Fruit fly (Drosophila melanogaster) whole organism, embryonic: ENCODE results near the gene Gr64f.

ENCODE experiments used
- Ada2b ChIP-seq: fragments of 200-800 bp; sonication (Bioruptor generic); IDR thresholded peaks from 2 replicates; pipeline ENCODE4 v1.3.6; 2022; ENCODE audit warnings: missing biosample characterization, missing genetic modification characterization
- BEAF-32 ChIP-seq: fragments of 200-800 bp; sonication (Bioruptor generic); optimal IDR thresholded peaks from 3 replicates; lab custom pipeline; 2017; ENCODE audit warnings: missing biosample characterization, missing genetic modification characterization, mild to moderate bottlenecking, moderate library complexity, missing genetic modification reagents
- C15 ChIP-seq: fragments of 200-800 bp; sonication (Bioruptor generic); IDR thresholded peaks from 3 replicates; pipeline ENCODE4 v1.3.6; 2022; ENCODE audit warnings: missing biosample characterization, missing genetic modification characterization
- CG12071 ChIP-seq: fragments of 200-800 bp; sonication (Bioruptor generic); optimal IDR thresholded peaks from 3 replicates; lab custom pipeline; 2018; ENCODE audit warnings: missing biosample characterization, mild to moderate bottlenecking, missing genetic modification characterization
- CG1233 ChIP-seq: fragments of 200-800 bp; sonication (Bioruptor generic); optimal IDR thresholded peaks from 4 replicates; lab custom pipeline; 2018; ENCODE audit warnings: missing biosample characterization, mild to moderate bottlenecking, missing genetic modification characterization
- CG12659 ChIP-seq: fragments of 200-800 bp; sonication (Bioruptor generic); optimal IDR thresholded peaks from 3 replicates; lab custom pipeline; 2017; ENCODE audit warnings: mild to moderate bottlenecking, missing biosample characterization, missing genetic modification reagents, missing genetic modification characterization
- CG14667 ChIP-seq: fragments of 200-800 bp; sonication (Bioruptor generic); IDR thresholded peaks from 2 replicates; pipeline ENCODE4 v1.3.6; 2022; ENCODE audit warnings: missing biosample characterization, missing genetic modification characterization
- CG16863 ChIP-seq: fragments of 200-800 bp; sonication (Bioruptor generic); optimal IDR thresholded peaks from 3 replicates; lab custom pipeline; 2016; ENCODE audit warnings: missing biosample characterization, missing genetic modification characterization
- CG18262 ChIP-seq: fragments of 200-800 bp; optimal IDR thresholded peaks from 3 replicates; lab custom pipeline; 2019; ENCODE audit warnings: missing biosample characterization, mild to moderate bottlenecking, missing genetic modification characterization, moderate library complexity
- CG2875 ChIP-seq: fragments of 200-800 bp; sonication (Bioruptor generic); optimal IDR thresholded peaks from 2 replicates; lab custom pipeline; 2017; ENCODE audit warnings: missing biosample characterization, mild to moderate bottlenecking, missing genetic modification characterization, missing genetic modification reagents
- CG32767 ChIP-seq: fragments of 200-800 bp; sonication (Bioruptor generic); IDR thresholded peaks from 2 replicates; pipeline ENCODE4 v1.3.6; 2022; ENCODE audit warnings: missing biosample characterization, missing genetic modification characterization
- CG3407 ChIP-seq: fragments of 200-800 bp; sonication (Bioruptor generic); optimal IDR thresholded peaks from 2 replicates; lab custom pipeline; 2018; ENCODE audit warnings: missing biosample characterization, mild to moderate bottlenecking, missing genetic modification characterization
- CG4707 ChIP-seq: fragments of 200-800 bp; sonication (Bioruptor generic); optimal IDR thresholded peaks from 2 replicates; lab custom pipeline; 2018; ENCODE audit warnings: missing biosample characterization, mild to moderate bottlenecking, missing genetic modification characterization, moderate library complexity
- CG4730 ChIP-seq: fragments of 200-800 bp; sonication (Bioruptor generic); IDR thresholded peaks from 2 replicates; pipeline ENCODE4 v1.3.6; 2022; ENCODE audit warnings: missing biosample characterization, missing genetic modification characterization
- CG5953 ChIP-seq: fragments of 200-800 bp; sonication (Bioruptor generic); IDR thresholded peaks from 2 replicates; pipeline ENCODE4 v1.3.6; 2022; ENCODE audit warnings: missing biosample characterization, missing genetic modification characterization
- CG6689 ChIP-seq: fragments of 200-800 bp; sonication (Bioruptor generic); IDR thresholded peaks from 2 replicates; pipeline ENCODE4 v1.3.6; 2022; ENCODE audit warnings: missing biosample characterization, missing genetic modification characterization
- CG6813 ChIP-seq: fragments of 200-800 bp; sonication (Bioruptor generic); optimal IDR thresholded peaks from 2 replicates; lab custom pipeline; 2017; ENCODE audit warnings: missing biosample characterization, missing genetic modification characterization, mild to moderate bottlenecking, moderate library complexity, missing genetic modification reagents
- CG7839 ChIP-seq: fragments of 200-800 bp; sonication (Bioruptor generic); optimal IDR thresholded peaks from 3 replicates; lab custom pipeline; 2018; ENCODE audit warnings: missing biosample characterization, mild to moderate bottlenecking, missing genetic modification characterization, moderate library complexity
- CG8478 ChIP-seq: fragments of >200 bp; optimal IDR thresholded peaks from 2 replicates; lab custom pipeline; 2018
- CrebB ChIP-seq: fragments of 200-800 bp; sonication (Bioruptor generic); optimal IDR thresholded peaks from 3 replicates; lab custom pipeline; 2018; ENCODE audit warnings: missing biosample characterization, mild to moderate bottlenecking, missing genetic modification characterization
- E2f1 ChIP-seq: fragments of 200-800 bp; sonication (Bioruptor generic); IDR thresholded peaks from 2 replicates; pipeline ENCODE4 v1.3.6; 2022; ENCODE audit warnings: missing biosample characterization, missing genetic modification characterization
- Gug ChIP-seq: fragments of 200-800 bp; sonication (Bioruptor generic); IDR thresholded peaks from 4 replicates; pipeline ENCODE4 v1.3.6; 2022; ENCODE audit warnings: missing biosample characterization, missing genetic modification characterization
- Hand ChIP-seq: fragments of 200-800 bp; sonication (Bioruptor generic); optimal IDR thresholded peaks from 2 replicates; lab custom pipeline; 2017; ENCODE audit warnings: mild to moderate bottlenecking, missing biosample characterization, missing genetic modification reagents, missing genetic modification characterization
- Hr51 ChIP-seq, 2 experiments: fragments of 200-800 bp; sonication (Bioruptor generic); optimal IDR thresholded peaks; 2 replicates in 1 of 2; 3 replicates in 1 of 2; lab custom pipeline; 2016 to 2018; ENCODE audit warnings: missing biosample characterization in 2 of 2, missing genetic modification characterization in 2 of 2, mild to moderate bottlenecking in 1 of 2, moderate library complexity in 1 of 2
- Meics ChIP-seq: fragments of 200-800 bp; sonication (Bioruptor generic); optimal IDR thresholded peaks from 2 replicates; lab custom pipeline; 2017; ENCODE audit warnings: missing biosample characterization, mild to moderate bottlenecking, missing genetic modification characterization
- Oaz ChIP-seq: fragments of 200-800 bp; sonication (Bioruptor generic); IDR thresholded peaks from 2 replicates; pipeline ENCODE4 v1.3.6; 2022; ENCODE audit warnings: missing biosample characterization, missing genetic modification characterization
- Poxn ChIP-seq: fragments of 200-800 bp; sonication (Bioruptor generic); IDR thresholded peaks from 2 replicates; pipeline ENCODE4 v1.3.6; 2022; ENCODE audit warnings: missing biosample characterization, missing genetic modification characterization
- Scr ChIP-seq: fragments of 200-800 bp; sonication (Bioruptor generic); IDR thresholded peaks from 2 replicates; pipeline ENCODE4 v1.3.6; 2022; ENCODE audit warnings: missing biosample characterization, missing genetic modification characterization; ENCODE audit not compliant: partially characterized antibody
- TFAM ChIP-seq: fragments of 200-800 bp; sonication (Bioruptor generic); optimal IDR thresholded peaks from 2 replicates; lab custom pipeline; 2017; ENCODE audit warnings: missing biosample characterization, missing genetic modification characterization, inconsistent platforms
- al ChIP-seq: fragments of 200-800 bp; sonication (Bioruptor generic); IDR thresholded peaks from 2 replicates; pipeline ENCODE4 v1.3.6; 2022; ENCODE audit warnings: missing biosample characterization, missing genetic modification characterization
- ash1 ChIP-seq: fragments of 200-800 bp; sonication (Bioruptor generic); optimal IDR thresholded peaks from 2 replicates; lab custom pipeline; 2018; ENCODE audit warnings: missing biosample characterization, mild to moderate bottlenecking, missing genetic modification characterization
- bbx ChIP-seq: fragments of 200-800 bp; sonication (Bioruptor generic); IDR thresholded peaks from 2 replicates; pipeline ENCODE4 v1.3.6; 2022; ENCODE audit warnings: missing biosample characterization, missing genetic modification characterization; ENCODE audit not compliant: partially characterized antibody
- dmrt99B ChIP-seq: fragments of 200-800 bp; sonication (Bioruptor generic); optimal IDR thresholded peaks from 2 replicates; lab custom pipeline; 2018; ENCODE audit warnings: missing biosample characterization, mild to moderate bottlenecking, missing genetic modification characterization, moderate library complexity
- fd102C ChIP-seq: fragments of 200-800 bp; sonication (Bioruptor generic); optimal IDR thresholded peaks from 2 replicates; lab custom pipeline; 2018; ENCODE audit warnings: missing biosample characterization, mild to moderate bottlenecking, missing genetic modification characterization, moderate library complexity
- fd96Cb ChIP-seq: fragments of 200-800 bp; sonication (Bioruptor generic); optimal IDR thresholded peaks from 2 replicates; lab custom pipeline; 2018; ENCODE audit warnings: missing biosample characterization, mild to moderate bottlenecking, missing genetic modification characterization, moderate library complexity
- gem ChIP-seq: fragments of 200-800 bp; sonication (Bioruptor generic); optimal IDR thresholded peaks from 2 replicates; lab custom pipeline; 2019; ENCODE audit warnings: missing biosample characterization, mild to moderate bottlenecking, missing genetic modification characterization, moderate library complexity
- grn ChIP-seq: fragments of 200-800 bp; sonication (Bioruptor generic); optimal IDR thresholded peaks from 3 replicates; lab custom pipeline; 2017; ENCODE audit warnings: missing biosample characterization, missing genetic modification characterization
- jigr1 ChIP-seq: fragments of 200-800 bp; sonication (Bioruptor generic); IDR thresholded peaks from 3 replicates; pipeline ENCODE4 v1.3.6; 2022; ENCODE audit warnings: missing biosample characterization, missing genetic modification characterization
- jumu ChIP-seq: fragments of 200-800 bp; sonication (Bioruptor generic); optimal IDR thresholded peaks from 3 replicates; lab custom pipeline; 2016; ENCODE audit warnings: missing biosample characterization, missing genetic modification characterization
- lab ChIP-seq: fragments of 200-800 bp; sonication (Bioruptor generic); optimal IDR thresholded peaks from 3 replicates; lab custom pipeline; 2017; ENCODE audit warnings: missing biosample characterization, missing genetic modification characterization, mild to moderate bottlenecking, moderate library complexity, missing genetic modification reagents
- lbe ChIP-seq: fragments of 200-800 bp; sonication (Bioruptor generic); optimal IDR thresholded peaks from 2 replicates; lab custom pipeline; 2016; ENCODE audit warnings: missing biosample characterization, mild to moderate bottlenecking, missing genetic modification characterization
- nerfin-1 ChIP-seq: fragments of 200-800 bp; sonication (Bioruptor generic); optimal IDR thresholded peaks from 3 replicates; lab custom pipeline; 2019; ENCODE audit warnings: missing biosample characterization, mild to moderate bottlenecking, missing genetic modification characterization, moderate library complexity
- nerfin-2 ChIP-seq: fragments of 200-800 bp; sonication (Bioruptor generic); IDR thresholded peaks from 2 replicates; pipeline ENCODE4 v1.3.6; 2022; ENCODE audit warnings: missing biosample characterization, missing genetic modification characterization; ENCODE audit not compliant: partially characterized antibody
- pita ChIP-seq: fragments of 200-800 bp; sonication (Bioruptor generic); optimal IDR thresholded peaks from 2 replicates; lab custom pipeline; 2017; ENCODE audit warnings: missing biosample characterization, mild to moderate bottlenecking, missing genetic modification characterization
- pzg ChIP-seq: fragments of 200-800 bp; sonication (Bioruptor generic); optimal IDR thresholded peaks from 3 replicates; lab custom pipeline; 2018; ENCODE audit warnings: missing biosample characterization, mild to moderate bottlenecking, missing genetic modification characterization, moderate library complexity
- slp2 ChIP-seq: fragments of 200-800 bp; sonication (Bioruptor generic); optimal IDR thresholded peaks from 2 replicates; lab custom pipeline; 2016; ENCODE audit warnings: missing biosample characterization, missing genetic modification characterization
- tgo ChIP-seq: fragments of 200-800 bp; sonication (Bioruptor generic); IDR thresholded peaks from 3 replicates; pipeline ENCODE4 v1.3.6; 2022; ENCODE audit warnings: missing biosample characterization, missing genetic modification characterization
- zen ChIP-seq: fragments of 200-800 bp; sonication (Bioruptor generic); optimal IDR thresholded peaks from 3 replicates; lab custom pipeline; 2018; ENCODE audit warnings: missing biosample characterization, mild to moderate bottlenecking, missing genetic modification characterization, moderate library complexity
- zen2 ChIP-seq: fragments of 200-800 bp; sonication (Bioruptor generic); IDR thresholded peaks from 3 replicates; pipeline ENCODE4 v1.3.6; 2022; ENCODE audit warnings: missing biosample characterization, missing genetic modification characterization; ENCODE audit not compliant: partially characterized antibody
- zf30C ChIP-seq: fragments of 200-800 bp; sonication (Bioruptor generic); optimal IDR thresholded peaks from 3 replicates; lab custom pipeline; 2018; ENCODE audit warnings: missing biosample characterization, mild to moderate bottlenecking, missing genetic modification characterization
- zfh1 ChIP-seq: fragments of 200-800 bp; sonication (Bioruptor generic); IDR thresholded peaks from 3 replicates; pipeline ENCODE4 v1.3.6; 2022; ENCODE audit warnings: missing biosample characterization, missing genetic modification characterization

Gr64f gene

DNA sequence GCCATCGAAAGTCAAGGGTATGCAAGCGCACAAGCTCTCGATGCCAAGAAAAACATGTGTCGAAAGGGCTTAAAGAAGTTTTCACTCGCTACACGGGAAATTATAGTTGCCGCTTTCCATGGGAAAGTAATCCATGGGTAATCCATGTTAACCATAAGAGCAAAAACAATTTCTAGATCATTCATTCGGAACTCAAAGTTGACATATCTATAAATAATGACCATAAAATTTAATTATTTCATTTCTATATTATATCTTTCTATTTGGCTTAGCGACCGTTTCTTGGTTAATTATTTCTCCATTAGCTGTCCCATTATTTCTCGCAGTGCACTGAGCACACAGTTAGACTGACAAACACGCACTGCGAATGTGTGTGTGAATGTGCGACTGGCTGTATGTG, 34.9 kb upstream of the Gr64f start (continued):
- TF ChIP-seq nerfin-2: no peak
- TF ChIP-seq BEAF-32: no peak
- TF ChIP-seq Meics (GFP tag; lab: Kevin White, UChicago): peak; percentile 57
- no peak for TF ChIP-seq pzg (GFP tag; lab: Kevin White, UChicago)
- no peak for TF ChIP-seq zfh1 (GFP tag; lab: Robert Waterston, UW)
- no peak for TF ChIP-seq fd96Cb (tag; lab: Kevin White, UChicago)
- TF ChIP-seq grn (GFP tag; lab: Kevin White, UChicago): no peak
- TF ChIP-seq fd102C (GFP tag; lab: Kevin White, UChicago): no peak
- no peak for TF ChIP-seq nerfin-1 (tag; lab: Kevin White, UChicago)
- TF ChIP-seq CG5953 (GFP tag; lab: Robert Waterston, UW): no peak
- peak; percentile 33 for TF ChIP-seq lab (GFP tag; lab: Kevin White, UChicago)
- TF ChIP-seq CrebB: no peak
- TF ChIP-seq pita (GFP tag; lab: Kevin White, UChicago): no peak
- TF ChIP-seq ash1 (GFP tag; lab: Kevin White, UChicago): no peak
- peak; percentile 75 for TF ChIP-seq Hand (GFP tag; lab: Kevin White, UChicago)
- peak in 1 of 2 experiments; percentile 57 for TF ChIP-seq Hr51 (GFP tag; optimal IDR thresholded peaks at IDR 0.05; lab: Kevin White, UChicago)
- TF ChIP-seq dmrt99B (tag; lab: Kevin White, UChicago): peak; percentile 37
- TF ChIP-seq slp2: no peak
- no peak for TF ChIP-seq C15 (GFP tag; lab: Robert Waterston, UW)
- no peak for TF ChIP-seq jumu
- TF ChIP-seq CG4730: no peak
- no peak for TF ChIP-seq Ada2b (GFP tag; lab: Robert Waterston, UW)
- no peak for TF ChIP-seq CG12071 (GFP tag; lab: Kevin White, UChicago)
- TF ChIP-seq al (GFP tag; lab: Robert Waterston, UW): no peak
- TF ChIP-seq CG6813: no peak
- TF ChIP-seq TFAM (GFP tag; lab: Kevin White, UChicago): no peak
- TF ChIP-seq Poxn (GFP tag; lab: Robert Waterston, UW): no peak
- no peak for TF ChIP-seq lbe (GFP tag; lab: Kevin White, UChicago)
- TF ChIP-seq zen (tag; lab: Kevin White, UChicago): no peak
- no peak for TF ChIP-seq CG14667 (GFP tag; lab: Robert Waterston, UW)
- TF ChIP-seq zf30C (GFP tag; lab: Kevin White, UChicago): peak; percentile 51
- TF ChIP-seq Oaz (GFP tag; lab: Robert Waterston, UW): no peak
- TF ChIP-seq CG16863 (GFP tag; lab: Kevin White, UChicago): no peak
- TF ChIP-seq Gug (GFP tag; lab: Robert Waterston, UW): no peak
- no peak for TF ChIP-seq CG4707 (GFP tag; lab: Kevin White, UChicago)
- TF ChIP-seq CG7839 (tag; lab: Kevin White, UChicago): peak; percentile 18
- no peak for TF ChIP-seq Scr
- no peak for TF ChIP-seq E2f1 (GFP tag; lab: Robert Waterston, UW)
- peak; percentile 46 for TF ChIP-seq CG12659 (GFP tag; lab: Kevin White, UChicago)
- no peak for TF ChIP-seq bbx
- no peak; the same call in 2 of the 3 replicates for TF ChIP-seq tgo (GFP tag; lab: Robert Waterston, UW)
- TF ChIP-seq CG32767: no peak
- no peak for TF ChIP-seq CG2875 (GFP tag; lab: Kevin White, UChicago)
- TF ChIP-seq CG1233 (GFP tag; lab: Kevin White, UChicago): no peak
- TF ChIP-seq CG6689 (GFP tag; lab: Robert Waterston, UW): peak; percentile 6; the same call in 1 of the 2 replicates
- peak; percentile 60 for TF ChIP-seq gem (tag; lab: Kevin White, UChicago)
- no peak for TF ChIP-seq jigr1 (GFP tag; lab: Robert Waterston, UW)
- no peak for TF ChIP-seq CG8478 (lab: Kevin White, UChicago)
- TF ChIP-seq CG18262 (tag; lab: Kevin White, UChicago): peak; percentile 44
- no peak for TF ChIP-seq zen2 (GFP tag; lab: Robert Waterston, UW)
- no peak for TF ChIP-seq CG3407
